Fruit fly (Drosophila melanogaster): ENCODE measurements around the gene Cpr72Ea.

Gene Cpr72Ea

DNA sequence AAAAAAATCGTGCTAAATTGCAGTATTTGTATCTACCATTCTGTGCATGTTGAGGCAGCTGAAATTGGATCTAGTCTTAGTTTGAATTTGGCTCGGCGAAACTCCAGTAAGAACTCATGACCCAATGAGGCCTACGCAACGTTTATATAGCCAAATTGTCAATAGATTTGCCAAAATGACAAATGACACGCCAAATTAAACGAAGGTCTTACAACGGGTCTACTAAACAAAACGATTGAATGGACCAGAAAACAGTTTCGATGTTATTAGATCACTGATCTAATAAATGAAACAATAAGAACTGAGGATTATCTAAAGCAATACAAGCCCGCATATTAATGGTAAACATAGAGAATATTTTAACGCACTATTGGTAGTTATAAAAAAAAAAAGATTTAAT, 41.2 kb upstream of the Cpr72Ea start, which contains the start of gene CG42718:
Gene CG42718, minus strand, starts transcription at position 101 of the 400 bp plus-strand sequence.
- TF ChIP-seq MESR4 (GFP tag; optimal IDR thresholded peaks at IDR 0.05) = no peak
- TF ChIP-seq CG8281 (tag; optimal IDR thresholded peaks at IDR 0.05) = no peak
- no peak for TF ChIP-seq tio (GFP tag; optimal IDR thresholded peaks at IDR 0.05)
- no peak for TF ChIP-seq CG10321 (GFP tag; IDR thresholded peaks at IDR 0.05)
- no peak for TF ChIP-seq CG3726 (GFP tag; IDR thresholded peaks at IDR 0.05)

dm6 chr3L:16323372-16323771, 39.0 kb upstream of the Cpr72Ea start, which contains the start of gene CG13059:
Gene CG13059 (plus strand): TSS chr3L:16323672.
- TF ChIP-seq CG16815 (GFP tag; optimal IDR thresholded peaks at IDR 0.05) = no peak
- no peak for TF ChIP-seq chif (GFP tag; optimal IDR thresholded peaks at IDR 0.05)
- no peak for TF ChIP-seq CTCF (GFP tag; optimal IDR thresholded peaks at IDR 0.05)
- no peak for TF ChIP-seq CG7928 (GFP tag; optimal IDR thresholded peaks at IDR 0.05)
- TF ChIP-seq ase (GFP tag; IDR thresholded peaks at IDR 0.05) = no peak
- TF ChIP-seq dysf (GFP tag; IDR thresholded peaks at IDR 0.05) = no peak
- no peak for TF ChIP-seq HLH4C (GFP tag; IDR thresholded peaks at IDR 0.05; ENCODE audit: partially characterized antibody)
- no peak for TF ChIP-seq CG10274 (GFP tag; optimal IDR thresholded peaks at IDR 0.05)
- TF ChIP-seq CG12769 (tag; optimal IDR thresholded peaks at IDR 0.05) = no peak
- no peak for TF ChIP-seq CG11695 (GFP tag; IDR thresholded peaks at IDR 0.05)
- no peak for TF ChIP-seq Hr39 (optimal IDR thresholded peaks at IDR 0.05)

dm6 chr3L:16326657-16327056, 35.7 kb upstream of the Cpr72Ea start, which contains the start of the genes CG13040 and CG13039:
Gene CG13040 (minus strand): TSS chr3L:16326757.
Gene CG13039 (minus strand): TSS chr3L:16326762.
- no peak for TF ChIP-seq CG34422 (GFP tag; IDR thresholded peaks at IDR 0.05)

DNA sequence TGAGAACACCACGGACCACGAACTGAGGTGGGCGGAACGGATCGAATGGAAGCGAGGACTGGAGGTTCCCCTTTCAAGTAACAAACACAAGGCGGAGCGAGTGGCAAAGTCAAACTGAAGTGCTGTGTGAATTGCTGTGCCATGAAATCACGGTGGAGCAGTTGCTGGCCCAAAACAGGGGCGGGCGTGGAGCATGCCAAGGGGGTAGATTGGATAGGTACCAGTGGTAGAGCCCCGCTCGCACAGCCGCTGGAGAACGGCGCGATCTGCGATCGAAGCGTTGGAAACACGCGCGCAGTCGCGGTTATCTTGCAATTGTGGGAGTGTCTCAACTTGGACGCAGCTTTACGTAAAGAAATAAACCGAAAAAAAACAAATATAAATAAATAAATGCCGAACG, 34.6 kb upstream of the Cpr72Ea start, which contains the start of gene CG13038:
Gene CG13038, minus strand, starts transcription at position 118 of the 400 bp plus-strand sequence.
- no peak for TF ChIP-seq Sry-β (GFP tag; optimal IDR thresholded peaks at IDR 0.05)
- TF ChIP-seq Fer1 (GFP tag; optimal IDR thresholded peaks at IDR 0.05) = no peak
- no peak for TF ChIP-seq crol (GFP tag; IDR thresholded peaks at IDR 0.05)
- TF ChIP-seq Ptx1 (GFP tag; IDR thresholded peaks at IDR 0.05) = no peak
- TF ChIP-seq ab (GFP tag; optimal IDR thresholded peaks at IDR 0.05) = no peak
- TF ChIP-seq CG6254 (GFP tag; optimal IDR thresholded peaks at IDR 0.05) = no peak
- peak; percentile 75 for TF ChIP-seq Ets65A (GFP tag)
- 0 out of 3 replicates have a peak, but pooled peaks have one; percentile 29 for TF ChIP-seq Mrtf (GFP tag; IDR thresholded peaks at IDR 0.05)
- TF ChIP-seq Mes4 (GFP tag; optimal IDR thresholded peaks at IDR 0.05) = no peak
- TF ChIP-seq Hey (tag; optimal IDR thresholded peaks at IDR 0.05) = no peak
- no peak for TF ChIP-seq wor (GFP tag; IDR thresholded peaks at IDR 0.05)
- peak; percentile 39; the same call in 1 of the 2 replicates for TF ChIP-seq NFAT (GFP tag; IDR thresholded peaks at IDR 0.05)
- no peak for TF ChIP-seq sens-2 (GFP tag; IDR thresholded peaks at IDR 0.05)
- TF ChIP-seq chm (GFP tag; IDR thresholded peaks at IDR 0.05) = no peak
- TF ChIP-seq Bgb (GFP tag; IDR thresholded peaks at IDR 0.05; ENCODE audit: partially characterized antibody) = no peak
- TF ChIP-seq fu2 (GFP tag; optimal IDR thresholded peaks at IDR 0.05) = no peak
- no peak for TF ChIP-seq HLH4C (GFP tag; IDR thresholded peaks at IDR 0.05; ENCODE audit: partially characterized antibody)
- no peak for TF ChIP-seq gce (GFP tag; IDR thresholded peaks at IDR 0.05)
- TF ChIP-seq gfzf (GFP tag; optimal IDR thresholded peaks at IDR 0.05) = no peak
- no peak for TF ChIP-seq Hr39 (optimal IDR thresholded peaks at IDR 0.05)
- no peak for TF ChIP-seq ind (GFP tag; optimal IDR thresholded peaks at IDR 0.05)
- no peak for TF ChIP-seq tgo (GFP tag; IDR thresholded peaks at IDR 0.05)
- TF ChIP-seq vvl (GFP tag; IDR thresholded peaks at IDR 0.05) = no peak
- no peak for TF ChIP-seq shn (GFP tag; optimal IDR thresholded peaks at IDR 0.05)
- TF ChIP-seq CG32532 (GFP tag; IDR thresholded peaks at IDR 0.05) = peak; percentile 48
- TF ChIP-seq CG10209 (GFP tag; optimal IDR thresholded peaks at IDR 0.05) = no peak
- peak; percentile 26 for TF ChIP-seq sd (tag; optimal IDR thresholded peaks at IDR 0.05)
- no peak for TF ChIP-seq pan (optimal IDR thresholded peaks at IDR 0.05)
- peak in 1 of 2 experiments; percentile 9 for TF ChIP-seq pan (GFP tag; optimal IDR thresholded peaks at IDR 0.05 in 1 of 2, IDR thresholded peaks at IDR 0.05 in 1 of 2)
- no peak for TF ChIP-seq emc (GFP tag; optimal IDR thresholded peaks at IDR 0.05)
- TF ChIP-seq phol (tag; optimal IDR thresholded peaks at IDR 0.05) = no peak
- no peak for TF ChIP-seq CG7987 (GFP tag; optimal IDR thresholded peaks at IDR 0.05)
- TF ChIP-seq salm (tag; optimal IDR thresholded peaks at IDR 0.05) = no peak
